Fruit fly (Drosophila melanogaster): ENCODE measurements around the gene Lgr4.
A peak's percentile ranks its signal among the peaks of the same experiment; 100 is the strongest.

Lgr4 gene

dm6 chrX:13135702-13136101 is 53.3 kb downstream of the Lgr4 start (continued):
- TF ChIP-seq NC2α (GFP tag; optimal IDR thresholded peaks at IDR 0.05) (no peak), Atf6 (GFP tag; IDR thresholded peaks at IDR 0.05) (peak; percentile 43; the same call in 1 of the 2 replicates), CG14965 (GFP tag; optimal IDR thresholded peaks at IDR 0.05; ENCODE audit: borderline replicate concordance) (no peak), PHDP (tag; optimal IDR thresholded peaks at IDR 0.05) (peak; percentile 48), CG9817 (tag; optimal IDR thresholded peaks at IDR 0.05) (peak; percentile 26), Atf-2 (GFP tag; optimal IDR thresholded peaks at IDR 0.05) (peak; percentile 39), HLH4C (GFP tag; IDR thresholded peaks at IDR 0.05; ENCODE audit: partially characterized antibody) (no peak), gfzf (GFP tag; optimal IDR thresholded peaks at IDR 0.05) (no peak), E2f2 (GFP tag; IDR thresholded peaks at IDR 0.05) (0 out of 2 replicates have a peak, but pooled peaks have one; percentile 33), CG6254 (GFP tag; optimal IDR thresholded peaks at IDR 0.05) (peak; percentile 9), vfl (GFP tag; optimal IDR thresholded peaks at IDR 0.05) (no peak), Deaf1 (tag; optimal IDR thresholded peaks at IDR 0.05) (no peak), CHES-1-like (GFP tag; optimal IDR thresholded peaks at IDR 0.05) (peak; percentile 13), chn (GFP tag; optimal IDR thresholded peaks at IDR 0.05) (peak; percentile 25), CG4820 (GFP tag; optimal IDR thresholded peaks at IDR 0.05) (peak; percentile 62), dm (GFP tag; optimal IDR thresholded peaks at IDR 0.05) (no peak), CG10147 (GFP tag; optimal IDR thresholded peaks at IDR 0.05) (no peak), CG6272 (GFP tag; IDR thresholded peaks at IDR 0.05) (no peak), CG13894 (tag; optimal IDR thresholded peaks at IDR 0.05) (no peak), da (GFP tag; optimal IDR thresholded peaks at IDR 0.05) (no peak), ken (GFP tag; IDR thresholded peaks at IDR 0.05) (peak; percentile 78), CG13287 (GFP tag; IDR thresholded peaks at IDR 0.05; ENCODE audit: partially characterized antibody) (no peak), Antp (GFP tag; optimal IDR thresholded peaks at IDR 0.05) (peak; percentile 40), CG17829 (tag; optimal IDR thresholded peaks at IDR 0.05) (peak; percentile 31), unpg (GFP tag; optimal IDR thresholded peaks at IDR 0.05) (peak; percentile 74), Fer3 (tag; optimal IDR thresholded peaks at IDR 0.05) (peak; percentile 45), CG12219 (GFP tag; optimal IDR thresholded peaks at IDR 0.05) (peak; percentile 65), pb (GFP tag; optimal IDR thresholded peaks at IDR 0.05) (peak; percentile 24), pnt (GFP tag; optimal IDR thresholded peaks at IDR 0.05) (peak; percentile 47), Vsx1 (GFP tag; optimal IDR thresholded peaks at IDR 0.05) (no peak), CG13424 (tag; optimal IDR thresholded peaks at IDR 0.05) (peak; percentile 64), oc (tag; optimal IDR thresholded peaks at IDR 0.05) (peak; percentile 45), CG5180 (GFP tag; optimal IDR thresholded peaks at IDR 0.05) (peak; percentile 50), dati (GFP tag; IDR thresholded peaks at IDR 0.05) (peak; percentile 48; the same call in 1 of the 2 replicates), Sry-β (GFP tag; optimal IDR thresholded peaks at IDR 0.05) (no peak), CG1792 (GFP tag; optimal IDR thresholded peaks at IDR 0.05) (no peak), yki (optimal IDR thresholded peaks at IDR 0.05) (no peak), bsh (GFP tag; optimal IDR thresholded peaks at IDR 0.05) (peak in 1 of 2 experiments; percentile 55), Side (GFP tag; optimal IDR thresholded peaks at IDR 0.05) (peak; percentile 21), CG17328 (GFP tag; IDR thresholded peaks at IDR 0.05) (peak; percentile 64), Max (GFP tag; optimal IDR thresholded peaks at IDR 0.05) (peak; percentile 11), CG11723 (GFP tag; optimal IDR thresholded peaks at IDR 0.05) (no peak), CG4424 (GFP tag; optimal IDR thresholded peaks at IDR 0.05) (peak; percentile 63), CG11456 (GFP tag; IDR thresholded peaks at IDR 0.05) (peak; percentile 64; the same call in 2 of the 3 replicates), Lhr (GFP tag; optimal IDR thresholded peaks at IDR 0.05) (no peak), MTF-1 (GFP tag; optimal IDR thresholded peaks at IDR 0.05; ENCODE audit: borderline replicate concordance) (peak; percentile 18), Rx (GFP tag; IDR thresholded peaks at IDR 0.05) (peak; percentile 48; the same call in 1 of the 2 replicates), CG8089 (GFP tag; optimal IDR thresholded peaks at IDR 0.05) (peak; percentile 15), Mad (GFP tag; optimal IDR thresholded peaks at IDR 0.05) (no peak), tx (GFP tag; optimal IDR thresholded peaks at IDR 0.05) (peak; percentile 9), HLHmδ (GFP tag; optimal IDR thresholded peaks at IDR 0.05) (no peak)

Data from whole organism, embryonic.